Fruit fly (Drosophila melanogaster) whole organism, embryonic: ENCODE measurements around the gene na.
A peak's percentile ranks its signal among the peaks of the same experiment; 100 is the strongest.

Experiments
- Aef1 ChIP-seq: fragments of 200-800 bp; sonication (Bioruptor generic); IDR thresholded peaks from 3 replicates; pipeline ENCODE4 v1.3.6; 2022; ENCODE audit warnings: missing biosample characterization, missing genetic modification characterization
- Atf-2 ChIP-seq: fragments of 200-800 bp; sonication (Bioruptor generic); optimal IDR thresholded peaks from 2 replicates; lab custom pipeline; 2016; ENCODE audit warnings: missing biosample characterization, missing genetic modification characterization
- BEAF-32 ChIP-seq: fragments of 200-800 bp; sonication (Bioruptor generic); optimal IDR thresholded peaks from 3 replicates; lab custom pipeline; 2017; ENCODE audit warnings: missing biosample characterization, missing genetic modification characterization, mild to moderate bottlenecking, moderate library complexity, missing genetic modification reagents
- Bdp1 ChIP-seq: fragments of 200-800 bp; sonication (Bioruptor generic); optimal IDR thresholded peaks from 3 replicates; lab custom pipeline; 2016; ENCODE audit warnings: missing biosample characterization, missing genetic modification characterization
- Blimp-1 ChIP-seq: fragments of 200-800 bp; sonication (Bioruptor generic); optimal IDR thresholded peaks from 3 replicates; lab custom pipeline; 2018; ENCODE audit warnings: missing biosample characterization, missing genetic modification characterization, mild to moderate bottlenecking, moderate library complexity, missing genetic modification reagents
- CG10209 ChIP-seq: fragments of 200-800 bp; sonication (Bioruptor generic); optimal IDR thresholded peaks from 3 replicates; lab custom pipeline; 2017; ENCODE audit warnings: missing biosample characterization, mild to moderate bottlenecking, missing genetic modification characterization, missing genetic modification reagents
- CG10431 ChIP-seq: fragments of 200-800 bp; sonication (Bioruptor generic); optimal IDR thresholded peaks from 3 replicates; lab custom pipeline; 2018; ENCODE audit warnings: missing biosample characterization, mild to moderate bottlenecking, missing genetic modification characterization
- CG10462 ChIP-seq: fragments of 200-800 bp; sonication (Bioruptor generic); optimal IDR thresholded peaks from 2 replicates; lab custom pipeline; 2016; ENCODE audit warnings: missing biosample characterization, missing genetic modification characterization
- CG10959 ChIP-seq: fragments of 200-800 bp; sonication (Bioruptor generic); IDR thresholded peaks from 2 replicates; pipeline ENCODE4 v1.3.6; 2022; ENCODE audit warnings: missing biosample characterization, missing genetic modification characterization
- CG13287 ChIP-seq: fragments of 200-800 bp; sonication (Bioruptor generic); IDR thresholded peaks from 2 replicates; pipeline ENCODE4 v1.3.6; 2022; ENCODE audit warnings: missing biosample characterization, missing genetic modification characterization; ENCODE audit not compliant: partially characterized antibody
- CG15011 ChIP-seq: fragments of 200-800 bp; sonication (Bioruptor generic); optimal IDR thresholded peaks from 3 replicates; lab custom pipeline; 2018; ENCODE audit warnings: missing biosample characterization, mild to moderate bottlenecking, missing genetic modification characterization
- CG15479 ChIP-seq: fragments of 200-800 bp; sonication (Bioruptor generic); optimal IDR thresholded peaks from 3 replicates; lab custom pipeline; 2019; ENCODE audit warnings: missing biosample characterization, mild to moderate bottlenecking, missing genetic modification characterization, moderate library complexity
- CG1603 ChIP-seq: fragments of 200-800 bp; sonication (Bioruptor generic); optimal IDR thresholded peaks from 2 replicates; lab custom pipeline; 2019; ENCODE audit warnings: missing biosample characterization, mild to moderate bottlenecking, missing genetic modification characterization, moderate library complexity
- CG16863 ChIP-seq: fragments of 200-800 bp; sonication (Bioruptor generic); optimal IDR thresholded peaks from 3 replicates; lab custom pipeline; 2016; ENCODE audit warnings: missing biosample characterization, missing genetic modification characterization
- CG17186 ChIP-seq: fragments of 200-800 bp; sonication (Bioruptor generic); optimal IDR thresholded peaks from 3 replicates; lab custom pipeline; 2017; ENCODE audit warnings: missing biosample characterization, missing genetic modification reagents, missing genetic modification characterization
- CG2202 ChIP-seq: fragments of 200-800 bp; sonication (Bioruptor generic); optimal IDR thresholded peaks from 2 replicates; lab custom pipeline; 2018; ENCODE audit warnings: missing biosample characterization, mild to moderate bottlenecking, missing genetic modification characterization
- CG3281 ChIP-seq: fragments of 200-800 bp; sonication (Bioruptor generic); optimal IDR thresholded peaks from 3 replicates; lab custom pipeline; 2017; ENCODE audit warnings: missing biosample characterization, mild to moderate bottlenecking, missing genetic modification characterization
- CG42726 ChIP-seq: fragments of 200-800 bp; sonication (Bioruptor generic); IDR thresholded peaks from 2 replicates; pipeline ENCODE4 v1.3.6; 2022; ENCODE audit warnings: missing biosample characterization, missing genetic modification characterization; ENCODE audit not compliant: partially characterized antibody
- CG4707 ChIP-seq: fragments of 200-800 bp; sonication (Bioruptor generic); optimal IDR thresholded peaks from 2 replicates; lab custom pipeline; 2018; ENCODE audit warnings: missing biosample characterization, mild to moderate bottlenecking, missing genetic modification characterization, moderate library complexity
- CHES-1-like ChIP-seq: fragments of 200-800 bp; sonication (Bioruptor generic); optimal IDR thresholded peaks from 2 replicates; lab custom pipeline; 2016; ENCODE audit warnings: missing biosample characterization, missing genetic modification characterization
- CrebB ChIP-seq: fragments of 200-800 bp; sonication (Bioruptor generic); optimal IDR thresholded peaks from 3 replicates; lab custom pipeline; 2018; ENCODE audit warnings: missing biosample characterization, mild to moderate bottlenecking, missing genetic modification characterization
- Dll ChIP-seq: fragments of 200-800 bp; sonication (Bioruptor generic); IDR thresholded peaks from 4 replicates; pipeline ENCODE4 v1.3.6; 2022; ENCODE audit warnings: missing biosample characterization, missing genetic modification characterization; ENCODE audit not compliant: partially characterized antibody
- Dp ChIP-seq: fragments of 200-800 bp; sonication (Bioruptor generic); optimal IDR thresholded peaks from 2 replicates; lab custom pipeline; 2018; ENCODE audit warnings: missing biosample characterization, mild to moderate bottlenecking, missing genetic modification characterization, moderate library complexity
- Dref ChIP-seq: fragments of 200-800 bp; sonication (Bioruptor generic); IDR thresholded peaks from 2 replicates; pipeline ENCODE4 v1.3.6; 2022; ENCODE audit warnings: missing biosample characterization, missing genetic modification characterization
- Ets97D ChIP-seq: fragments of 200-800 bp; sonication (Bioruptor generic); optimal IDR thresholded peaks from 3 replicates; lab custom pipeline; 2016; ENCODE audit warnings: missing biosample characterization, missing genetic modification characterization
- Hmx ChIP-seq: fragments of 200-800 bp; sonication (Bioruptor generic); optimal IDR thresholded peaks from 2 replicates; lab custom pipeline; 2016; ENCODE audit warnings: missing biosample characterization, missing genetic modification characterization
- MBD-R2 ChIP-seq: fragments of 200-800 bp; sonication (Bioruptor generic); IDR thresholded peaks from 2 replicates; pipeline ENCODE4 v1.3.6; 2022; ENCODE audit warnings: missing biosample characterization, missing genetic modification characterization
- MESR4 ChIP-seq: fragments of 200-800 bp; sonication (Bioruptor generic); optimal IDR thresholded peaks from 2 replicates; lab custom pipeline; 2018; ENCODE audit warnings: missing biosample characterization, mild to moderate bottlenecking, missing genetic modification characterization, moderate library complexity
- Med ChIP-seq: fragments of 200-800 bp; sonication (Bioruptor generic); peaks from one replicate; lab custom pipeline; 2016; ENCODE audit warnings: missing biosample characterization, missing genetic modification characterization, mild to moderate bottlenecking, inconsistent platforms, moderate library complexity
- Opbp ChIP-seq: fragments of 200-800 bp; sonication (Bioruptor generic); IDR thresholded peaks from 3 replicates; pipeline ENCODE4 v1.3.6; 2022; ENCODE audit warnings: missing biosample characterization, missing genetic modification characterization; ENCODE audit not compliant: partially characterized antibody
- Scr ChIP-seq: fragments of 200-800 bp; sonication (Bioruptor generic); IDR thresholded peaks from 2 replicates; pipeline ENCODE4 v1.3.6; 2022; ENCODE audit warnings: missing biosample characterization, missing genetic modification characterization; ENCODE audit not compliant: partially characterized antibody
- YL-1 ChIP-seq: fragments of 200-800 bp; sonication (Bioruptor generic); optimal IDR thresholded peaks from 3 replicates; lab custom pipeline; 2017; ENCODE audit warnings: missing biosample characterization, mild to moderate bottlenecking, missing genetic modification characterization
- aop ChIP-seq: fragments of 200-800 bp; sonication (Bioruptor generic); IDR thresholded peaks from 2 replicates; pipeline ENCODE4 v1.3.6; 2022; ENCODE audit warnings: missing biosample characterization, missing genetic modification characterization
- gfzf ChIP-seq: fragments of 200-800 bp; sonication (Bioruptor generic); optimal IDR thresholded peaks from 2 replicates; lab custom pipeline; 2016; ENCODE audit warnings: missing biosample characterization, mild to moderate bottlenecking, missing genetic modification characterization, moderate library complexity
- grn ChIP-seq: fragments of 200-800 bp; sonication (Bioruptor generic); optimal IDR thresholded peaks from 3 replicates; lab custom pipeline; 2017; ENCODE audit warnings: missing biosample characterization, missing genetic modification characterization
- hb ChIP-seq: fragments of 200-800 bp; sonication (Bioruptor generic); IDR thresholded peaks from 3 replicates; pipeline ENCODE4 v1.3.6; 2022; ENCODE audit warnings: missing biosample characterization, missing genetic modification characterization; ENCODE audit not compliant: partially characterized antibody
- ind ChIP-seq: fragments of 200-800 bp; sonication (Bioruptor generic); optimal IDR thresholded peaks from 3 replicates; lab custom pipeline; 2016; ENCODE audit warnings: missing biosample characterization, missing genetic modification characterization
- jumu ChIP-seq: fragments of 200-800 bp; sonication (Bioruptor generic); optimal IDR thresholded peaks from 3 replicates; lab custom pipeline; 2016; ENCODE audit warnings: missing biosample characterization, missing genetic modification characterization
- lov ChIP-seq, 2 experiments: fragments of 200-800 bp in 1 of 2; fragments of >200 bp in 1 of 2; sonication (Bioruptor generic) in 1 of 2; IDR thresholded peaks in 1 of 2; optimal IDR thresholded peaks in 1 of 2; 2 replicates in 1 of 2; 3 replicates in 1 of 2; pipeline versions ENCODE4 v1.3.6 to Lab custom; 2017 to 2022; ENCODE audit warnings: missing biosample characterization in 1 of 2, missing genetic modification characterization in 1 of 2
- luna ChIP-seq: fragments of 200-800 bp; sonication (Bioruptor generic); optimal IDR thresholded peaks from 2 replicates; lab custom pipeline; 2016; ENCODE audit warnings: missing biosample characterization, missing genetic modification characterization
- nerfin-1 ChIP-seq: fragments of 200-800 bp; sonication (Bioruptor generic); optimal IDR thresholded peaks from 3 replicates; lab custom pipeline; 2019; ENCODE audit warnings: missing biosample characterization, mild to moderate bottlenecking, missing genetic modification characterization, moderate library complexity
- otp ChIP-seq: fragments of 200-800 bp; sonication (Bioruptor generic); IDR thresholded peaks from 3 replicates; pipeline ENCODE4, ENCODE4 v1.3.6; 2022; ENCODE audit warnings: missing biosample characterization, missing genetic modification characterization
- peb ChIP-seq: fragments of 200-800 bp; sonication (Bioruptor generic); IDR thresholded peaks from 2 replicates; pipeline ENCODE4 v1.3.6; 2022; ENCODE audit warnings: missing biosample characterization, missing genetic modification characterization
- pzg ChIP-seq: fragments of 200-800 bp; sonication (Bioruptor generic); optimal IDR thresholded peaks from 3 replicates; lab custom pipeline; 2018; ENCODE audit warnings: missing biosample characterization, mild to moderate bottlenecking, missing genetic modification characterization, moderate library complexity
- repo ChIP-seq: fragments of 200-800 bp; sonication (Bioruptor generic); optimal IDR thresholded peaks from 2 replicates; lab custom pipeline; 2016; ENCODE audit warnings: missing biosample characterization, missing genetic modification characterization
- seq ChIP-seq: fragments of 200-800 bp; sonication (Bioruptor generic); IDR thresholded peaks from 2 replicates; pipeline ENCODE4 v1.3.6; 2022; ENCODE audit warnings: missing biosample characterization, missing genetic modification characterization
- so ChIP-seq: fragments of 200-800 bp; sonication (Bioruptor generic); IDR thresholded peaks from 3 replicates; pipeline ENCODE4 v1.3.6; 2022; ENCODE audit warnings: missing biosample characterization, missing genetic modification characterization
- stwl ChIP-seq: fragments of 200-800 bp; sonication (Bioruptor generic); optimal IDR thresholded peaks from 3 replicates; lab custom pipeline; 2018; ENCODE audit warnings: missing biosample characterization, mild to moderate bottlenecking, missing genetic modification characterization, moderate library complexity
- trem ChIP-seq: fragments of 200-800 bp; optimal IDR thresholded peaks from 3 replicates; lab custom pipeline; 2019; ENCODE audit warnings: missing biosample characterization, mild to moderate bottlenecking, missing genetic modification characterization, moderate library complexity
- zen ChIP-seq: fragments of 200-800 bp; sonication (Bioruptor generic); optimal IDR thresholded peaks from 3 replicates; lab custom pipeline; 2018; ENCODE audit warnings: missing biosample characterization, mild to moderate bottlenecking, missing genetic modification characterization, moderate library complexity

Gene na

dm6 chrX:14225665-14226064 lies 40.5 kb upstream of the na start, which contains the start of gene CG11674:
Gene CG11674 (minus strand): TSS chrX:14225879.
- TF ChIP-seq so: no peak
- TF ChIP-seq Atf-2: no peak
- no peak for TF ChIP-seq CG16863 (GFP tag; lab: Kevin White, UChicago)
- TF ChIP-seq CG3281 (GFP tag; lab: Kevin White, UChicago): no peak
- no peak for TF ChIP-seq grn
- no peak for TF ChIP-seq peb (GFP tag; lab: Robert Waterston, UW)
- TF ChIP-seq zen (tag; lab: Kevin White, UChicago): no peak
- no peak for TF ChIP-seq ind
- TF ChIP-seq Aef1: no peak
- no peak for TF ChIP-seq aop (GFP tag; lab: Robert Waterston, UW)
- TF ChIP-seq jumu: no peak
- no peak for TF ChIP-seq CG1603
- TF ChIP-seq Bdp1 (GFP tag; lab: Kevin White, UChicago): no peak
- TF ChIP-seq repo: no peak
- no peak for TF ChIP-seq luna (GFP tag; lab: Kevin White, UChicago)
- TF ChIP-seq CG10462: no peak

- TF ChIP-seq Blimp-1 (no peak), nerfin-1 (tag; lab: Kevin White, UChicago) (peak; percentile 7), MBD-R2 (peak; percentile 74), otp (GFP tag; lab: Robert Waterston, UW) (no peak), CG4707 (no peak), Dll (GFP tag; lab: Robert Waterston, UW) (0 out of 4 replicates have a peak, but pooled peaks have one; percentile 27), CG15011 (GFP tag; lab: Kevin White, UChicago) (no peak), CG13287 (GFP tag; lab: Robert Waterston, UW) (peak; percentile 27), Med (GFP tag; lab: Kevin White, UChicago) (peak; percentile 31), Scr (GFP tag; lab: Robert Waterston, UW) (peak; percentile 17), pzg (GFP tag; lab: Kevin White, UChicago) (peak; percentile 54), MESR4 (peak; percentile 79), CG17186 (GFP tag; lab: Kevin White, UChicago) (no peak), stwl (tag; lab: Kevin White, UChicago) (peak; percentile 41), CG15479 (no peak), CG10431 (GFP tag; lab: Kevin White, UChicago) (no peak), Dp (GFP tag; lab: Kevin White, UChicago) (peak; percentile 88), lov (optimal IDR thresholded peaks at IDR 0.05; lab: Kevin White, UChicago) (no peak), lov (GFP tag; IDR thresholded peaks at IDR 0.05; lab: Robert Waterston, UW) (no peak), CG10209 (no peak), hb (GFP tag; lab: Robert Waterston, UW) (no peak), Dref (GFP tag; lab: Robert Waterston, UW) (peak; percentile 66), YL-1 (GFP tag; lab: Kevin White, UChicago) (peak; percentile 52), gfzf (GFP tag; lab: Kevin White, UChicago) (peak; percentile 5), CG42726 (GFP tag; lab: Robert Waterston, UW) (0 out of 2 replicates have a peak, but pooled peaks have one; percentile 26), Hmx (GFP tag; lab: Kevin White, UChicago) (no peak), CrebB (tag; lab: Kevin White, UChicago) (no peak), Ets97D (peak; percentile 18), Opbp (GFP tag; lab: Robert Waterston, UW) (peak; percentile 30; the same call in 1 of the 3 replicates), CG2202 (tag; lab: Kevin White, UChicago) (no peak), BEAF-32 (GFP tag; lab: Kevin White, UChicago) (peak; percentile 49), CG10959 (GFP tag; lab: Robert Waterston, UW) (no peak), CHES-1-like (GFP tag; lab: Kevin White, UChicago) (no peak), seq (GFP tag; lab: Robert Waterston, UW) (no peak), trem (peak; percentile 36)
These were observed 40.1 kb upstream of the na start, which contains the start of gene mRpL38 for dm6 chrX:14226093-14226492. Gene mRpL38 (plus strand): TSS chrX:14226289.
